Worm (Caenorhabditis elegans) whole organism, early embryonic: ENCODE data around the gene C08B6.8.

ENCODE experiments used
- B0310.2 ChIP-seq: sonication (generic microtip); optimal IDR thresholded peaks from 2 replicates; lab custom pipeline; 2016; ENCODE audit warnings: mild to moderate bottlenecking, missing genetic modification characterization, missing compliant biosample characterization
- F13C5.2 ChIP-seq: sonication (generic microtip); optimal IDR thresholded peaks from 2 replicates; lab custom pipeline; 2017; ENCODE audit warnings: mild to moderate bottlenecking, missing genetic modification characterization, inconsistent platforms, missing compliant biosample characterization
- aly-1 ChIP-seq: sonication (generic microtip); optimal IDR thresholded peaks from 2 replicates; lab custom pipeline; 2016; ENCODE audit warnings: missing genetic modification characterization, missing compliant biosample characterization
- ama-1 ChIP-seq: fragments of 150-350 bp; optimal IDR thresholded peaks from 2 replicates; lab custom pipeline; 2014
- ceh-13 ChIP-seq: fragments of 200-800 bp; sonication (Bioruptor generic); optimal IDR thresholded peaks from 2 replicates; lab custom pipeline; 2018; ENCODE audit warnings: mild to moderate bottlenecking, missing genetic modification characterization, missing compliant biosample characterization
- ceh-36 ChIP-seq: sonication (generic microtip); optimal IDR thresholded peaks from 2 replicates; lab custom pipeline; 2016; ENCODE audit warnings: missing genetic modification characterization, inconsistent platforms, missing compliant biosample characterization
- ets-7 ChIP-seq: sonication (generic microtip); optimal IDR thresholded peaks from 2 replicates; lab custom pipeline; 2016; ENCODE audit warnings: missing genotype, missing genetic modification characterization, missing compliant biosample characterization
- flt-1 ChIP-seq: fragments of 200-800 bp; sonication (Bioruptor generic); IDR thresholded peaks from 2 replicates; pipeline ENCODE4 v1.3.6; 2022; ENCODE audit warnings: missing genetic modification characterization, missing compliant biosample characterization
- hmbx-1 ChIP-seq: sonication (generic microtip); optimal IDR thresholded peaks from 2 replicates; lab custom pipeline; 2016; ENCODE audit warnings: mild to moderate bottlenecking, missing genetic modification characterization, missing compliant biosample characterization
- hmg-4 ChIP-seq: fragments of 200-800 bp; sonication (Bioruptor generic); optimal IDR thresholded peaks from 2 replicates; lab custom pipeline; 2018; ENCODE audit warnings: mild to moderate bottlenecking, missing genetic modification characterization, missing compliant biosample characterization
- hnd-1 ChIP-seq: sonication (generic microtip); optimal IDR thresholded peaks from 2 replicates; lab custom pipeline; 2016; ENCODE audit warnings: missing genetic modification characterization, missing compliant biosample characterization
- pes-1 ChIP-seq: fragments of 200-800 bp; sonication (Bioruptor generic); IDR thresholded peaks from 2 replicates; pipeline ENCODE4 v1.3.6; 2022; ENCODE audit warnings: missing genetic modification reagents, missing genetic modification characterization, missing compliant biosample characterization
- scrt-1 ChIP-seq: fragments of 200-800 bp; sonication (Bioruptor generic); IDR thresholded peaks from 2 replicates; pipeline ENCODE4 v1.3.6; 2022; ENCODE audit warnings: missing genetic modification characterization, missing compliant biosample characterization
- sea-1 ChIP-seq: fragments of 200-800 bp; sonication (Bioruptor generic); conservative IDR thresholded peaks from 2 replicates; pipeline ENCODE4 v1.3.6; 2022; ENCODE audit warnings: missing genetic modification characterization, missing compliant biosample characterization
- tbx-11 ChIP-seq: fragments of 200-800 bp; sonication (Bioruptor generic); IDR thresholded peaks from 2 replicates; pipeline ENCODE4 v1.3.6; 2022; ENCODE audit warnings: missing genetic modification characterization, missing compliant biosample characterization
- tbx-37 ChIP-seq: fragments of 200-800 bp; sonication (Bioruptor generic); conservative IDR thresholded peaks from 2 replicates; pipeline ENCODE4 v1.3.6; 2022; ENCODE audit warnings: missing genetic modification reagents, missing genetic modification characterization, missing compliant biosample characterization
- tra-4 ChIP-seq: sonication (generic microtip); optimal IDR thresholded peaks from 2 replicates; lab custom pipeline; 2017; ENCODE audit warnings: missing genetic modification characterization, missing compliant biosample characterization

The C08B6.8 gene

DNA sequence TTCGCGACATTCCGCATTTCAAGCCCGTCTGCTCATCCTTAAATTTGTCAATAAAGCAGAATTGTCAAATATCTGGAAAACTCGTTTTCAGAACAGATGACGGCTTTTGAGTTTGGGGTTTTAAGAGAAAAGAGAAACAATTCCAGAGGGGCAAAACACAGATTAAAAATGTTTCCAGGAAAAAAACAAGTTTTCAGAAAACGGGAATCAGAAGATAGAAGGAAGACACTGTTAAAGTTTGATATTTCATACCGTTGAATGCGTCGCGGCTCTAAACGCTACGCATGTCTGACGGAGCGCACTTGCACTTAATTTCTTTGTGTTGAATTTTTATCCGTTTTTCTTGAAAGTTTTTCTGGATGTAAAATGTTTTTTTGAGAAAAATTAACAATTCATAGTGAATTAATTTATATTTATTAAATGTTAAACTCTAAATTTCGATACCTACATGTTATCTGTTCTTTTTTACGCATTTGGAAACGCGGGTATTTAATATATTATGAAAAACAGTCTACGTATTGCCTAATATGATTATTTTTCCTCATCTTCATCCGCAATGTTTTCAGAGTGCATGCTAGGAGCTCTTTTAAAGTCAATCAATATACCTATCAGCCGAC lies at the start of gene C08B6.8, which contains the start of the genes C08B6.18 and wdr-20:
Gene C08B6.8, plus strand, starts transcription at position 567 of the 617 bp plus-strand sequence.
Gene C08B6.18, minus strand, starts transcription at position 51 of the 617 bp plus-strand sequence.
Gene wdr-20, minus strand, starts transcription at position 82 of the 617 bp plus-strand sequence.
- TF ChIP-seq tra-4 (tag; lab: Kevin White, UChicago) (no peak), B0310.2 (no peak), aly-1 (no peak), ets-7 (tag; lab: Kevin White, UChicago) (no peak), sea-1 (GFP tag; lab: Robert Waterston, UW) (no peak)

DNA sequence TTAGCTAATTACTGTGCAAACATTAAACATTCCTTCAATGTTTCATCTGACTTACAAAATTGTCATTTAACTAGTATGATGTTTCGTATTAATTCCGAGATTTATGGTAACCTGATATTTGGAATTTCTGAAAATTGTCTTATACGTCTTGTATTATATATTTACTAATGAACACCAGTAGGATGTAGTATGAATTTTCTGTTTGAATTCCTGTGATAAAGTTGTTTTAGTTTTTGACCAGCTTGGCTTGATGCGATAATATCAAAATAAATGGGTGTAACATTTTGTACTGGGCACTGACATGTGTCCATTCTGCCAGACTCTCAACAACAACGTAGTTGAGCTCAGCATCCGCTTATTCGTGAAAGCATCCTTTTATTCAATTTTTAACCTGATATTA lies 49.6 kb upstream of the C08B6.8 start, which contains the start of gene R04B5.6:
Gene R04B5.6, plus strand, starts transcription at position 301 of the 400 bp plus-strand sequence.
- TF ChIP-seq ets-7 (tag; lab: Kevin White, UChicago) (no peak), tbx-11 (GFP tag; lab: Robert Waterston, UW) (no peak), F13C5.2 (no peak), hnd-1 (no peak), flt-1 (GFP tag; lab: Robert Waterston, UW) (no peak), tbx-37 (GFP tag; lab: Robert Waterston, UW) (no peak), aly-1 (no peak), hmbx-1 (tag; lab: Kevin White, UChicago) (no peak), pes-1 (GFP tag; lab: Robert Waterston, UW) (no peak), sea-1 (GFP tag; lab: Robert Waterston, UW) (no peak), B0310.2 (no peak), tra-4 (tag; lab: Kevin White, UChicago) (no peak), ceh-13 (GFP tag; lab: Kevin White, UChicago) (no peak), scrt-1 (no peak), hmg-4 (no peak), ama-1 (no peak), ceh-36 (tag; lab: Kevin White, UChicago) (no peak)

DNA sequence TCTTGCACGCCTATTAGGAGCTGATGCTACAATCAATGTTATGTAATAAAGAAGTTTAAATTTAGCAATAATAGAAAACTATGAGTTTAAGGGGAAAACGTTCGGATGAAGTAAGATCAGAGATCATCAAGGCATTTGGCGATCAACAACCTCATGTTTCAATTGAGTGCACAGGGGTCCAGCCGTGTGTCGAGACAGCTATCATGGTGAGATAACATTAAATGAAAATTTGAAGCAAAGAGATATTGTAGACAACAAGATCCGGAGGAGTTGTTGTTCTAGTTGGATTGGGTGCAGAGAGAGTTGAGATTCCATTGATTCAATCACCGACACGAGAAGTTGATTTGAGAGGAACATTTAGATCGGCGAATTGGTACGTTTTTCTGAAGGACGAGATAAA lies 48.3 kb upstream of the C08B6.8 start:
- TF ChIP-seq hmbx-1 (tag; lab: Kevin White, UChicago) = no peak
- TF ChIP-seq hmg-4 = no peak
- no peak for TF ChIP-seq ets-7 (tag; lab: Kevin White, UChicago)
- TF ChIP-seq hnd-1 = no peak
- TF ChIP-seq ceh-36 (tag; lab: Kevin White, UChicago) = no peak
- no peak for TF ChIP-seq tbx-11 (GFP tag; lab: Robert Waterston, UW)
- no peak for TF ChIP-seq tbx-37 (GFP tag; lab: Robert Waterston, UW)
- TF ChIP-seq pes-1 (GFP tag; lab: Robert Waterston, UW) = no peak
- TF ChIP-seq aly-1 = no peak

DNA sequence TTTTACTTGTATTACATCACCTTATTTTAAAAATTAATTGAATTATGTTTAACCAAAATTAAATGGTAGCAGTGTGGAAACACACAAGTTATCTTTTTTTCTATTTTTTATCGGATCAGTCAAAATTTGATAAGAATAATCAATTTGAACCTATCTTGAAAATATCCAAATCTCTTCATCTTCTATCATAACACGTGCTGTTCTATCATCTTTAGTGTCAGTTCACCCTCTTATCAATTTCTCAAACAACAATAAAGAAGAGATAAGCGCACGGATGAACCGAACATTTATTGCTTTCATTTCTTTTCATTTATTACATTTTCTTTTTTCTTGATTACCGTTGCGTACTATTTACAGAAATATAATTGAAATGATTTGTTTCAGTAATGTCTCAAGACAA lies 47.3 kb upstream of the C08B6.8 start, which contains the start of gene R04B5.5:
Gene R04B5.5, plus strand, starts transcription at position 378 of the 400 bp plus-strand sequence.
- TF ChIP-seq B0310.2 = no peak
- TF ChIP-seq hnd-1 = no peak
- TF ChIP-seq hmbx-1 (tag; lab: Kevin White, UChicago) = no peak
- TF ChIP-seq ceh-13 (GFP tag; lab: Kevin White, UChicago) = no peak
- TF ChIP-seq sea-1 (GFP tag; lab: Robert Waterston, UW) = no peak
- TF ChIP-seq flt-1 (GFP tag; lab: Robert Waterston, UW) = no peak
- no peak for TF ChIP-seq tra-4 (tag; lab: Kevin White, UChicago)
- TF ChIP-seq ets-7 (tag; lab: Kevin White, UChicago) = no peak
- TF ChIP-seq ceh-36 (tag; lab: Kevin White, UChicago) = no peak
- no peak for TF ChIP-seq ama-1

DNA sequence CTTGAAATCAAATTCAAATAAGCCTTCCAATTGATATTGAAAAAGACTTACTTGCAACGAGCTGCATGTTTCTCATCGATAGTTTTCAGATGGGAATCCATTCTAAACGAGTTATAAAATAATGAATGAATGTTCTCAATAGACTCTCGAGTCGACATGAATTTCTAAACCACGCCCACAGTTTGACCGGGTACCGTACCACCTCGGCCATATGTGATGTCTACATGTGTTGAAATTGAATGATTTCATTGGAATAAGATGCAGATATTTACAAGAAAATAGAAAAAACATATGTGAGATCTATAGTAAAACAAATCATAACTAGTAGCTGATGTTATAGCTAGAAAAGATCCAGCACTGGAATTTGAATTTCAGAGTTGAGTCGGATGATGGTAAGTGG lies 44.0 kb upstream of the C08B6.8 start, which contains the start of gene R04B5.7:
Gene R04B5.7, minus strand, starts transcription at position 101 of the 400 bp plus-strand sequence.
- no peak for TF ChIP-seq ceh-36 (tag; lab: Kevin White, UChicago)
- no peak for TF ChIP-seq tbx-37 (GFP tag; lab: Robert Waterston, UW)
- TF ChIP-seq hmg-4 = no peak
- no peak for TF ChIP-seq flt-1 (GFP tag; lab: Robert Waterston, UW)
- TF ChIP-seq ets-7 (tag; lab: Kevin White, UChicago) = no peak
- no peak for TF ChIP-seq tra-4 (tag; lab: Kevin White, UChicago)
- TF ChIP-seq pes-1 (GFP tag; lab: Robert Waterston, UW) = no peak
- TF ChIP-seq aly-1 = no peak
- TF ChIP-seq hmbx-1 (tag; lab: Kevin White, UChicago) = no peak
- TF ChIP-seq ceh-13 (GFP tag; lab: Kevin White, UChicago) = no peak
- TF ChIP-seq tbx-11 (GFP tag; lab: Robert Waterston, UW) = no peak
- TF ChIP-seq hnd-1 = no peak
- TF ChIP-seq sea-1 (GFP tag; lab: Robert Waterston, UW) = no peak
- TF ChIP-seq F13C5.2 = no peak
- no peak for TF ChIP-seq scrt-1
- TF ChIP-seq B0310.2 = no peak
- TF ChIP-seq ama-1 = no peak

DNA sequence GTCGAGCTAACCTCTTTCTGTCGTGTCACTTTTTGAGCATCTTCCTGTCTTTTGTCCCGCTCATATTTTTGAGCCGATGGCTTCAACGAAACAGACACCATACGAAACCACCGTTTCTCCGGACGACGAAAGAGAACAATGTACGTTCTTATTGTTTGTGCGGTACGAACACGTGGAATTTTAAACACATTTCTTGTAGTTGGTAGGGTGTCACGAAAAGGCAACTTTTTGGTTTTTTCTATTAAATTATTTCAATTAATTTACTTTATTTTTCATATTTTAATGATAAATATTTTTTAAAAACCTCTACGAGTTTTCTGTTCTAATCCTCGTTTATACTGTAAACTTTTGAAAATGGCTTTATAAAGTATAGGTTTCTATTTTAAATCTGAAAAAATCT lies 43.3 kb upstream of the C08B6.8 start, which contains the start of gene R04B5.11:
Gene R04B5.11, minus strand, starts transcription at position 101 of the 400 bp plus-strand sequence.
- TF ChIP-seq flt-1 (GFP tag; lab: Robert Waterston, UW) = no peak
- no peak for TF ChIP-seq pes-1 (GFP tag; lab: Robert Waterston, UW)
- TF ChIP-seq hmg-4 = no peak
- no peak for TF ChIP-seq hmbx-1 (tag; lab: Kevin White, UChicago)
- no peak for TF ChIP-seq scrt-1
- TF ChIP-seq sea-1 (GFP tag; lab: Robert Waterston, UW) = no peak
- TF ChIP-seq F13C5.2 = no peak
- no peak for TF ChIP-seq tra-4 (tag; lab: Kevin White, UChicago)
- TF ChIP-seq tbx-37 (GFP tag; lab: Robert Waterston, UW) = no peak
- no peak for TF ChIP-seq tbx-11 (GFP tag; lab: Robert Waterston, UW)
- TF ChIP-seq ets-7 (tag; lab: Kevin White, UChicago) = no peak
- TF ChIP-seq ceh-36 (tag; lab: Kevin White, UChicago) = no peak
- TF ChIP-seq aly-1 = no peak
- no peak for TF ChIP-seq ama-1
- TF ChIP-seq hnd-1 = no peak
- no peak for TF ChIP-seq B0310.2
- TF ChIP-seq ceh-13 (GFP tag; lab: Kevin White, UChicago) = no peak

DNA sequence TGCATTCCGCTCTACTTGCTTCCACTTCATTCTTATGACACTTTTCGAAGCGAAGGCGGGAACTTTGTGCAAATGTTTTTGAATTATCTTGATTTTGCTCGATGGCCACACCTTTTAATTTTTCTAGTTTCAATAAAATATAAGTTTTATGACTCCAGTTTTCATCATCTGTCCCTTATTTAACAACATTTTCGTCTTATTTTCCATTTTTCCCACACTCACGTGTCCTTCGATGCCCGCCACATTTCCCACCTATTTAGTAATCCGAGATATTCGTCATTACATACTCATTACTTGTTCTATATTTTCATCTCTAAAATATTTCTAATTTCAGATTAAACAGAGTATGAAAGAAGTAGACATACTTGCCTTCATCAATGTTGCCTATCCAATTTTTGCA lies 40.1 kb upstream of the C08B6.8 start, which contains the start of gene srd-49:
Gene srd-49, plus strand, starts transcription at position 301 of the 400 bp plus-strand sequence.
- TF ChIP-seq B0310.2 (no peak), ama-1 (no peak), pes-1 (GFP tag; lab: Robert Waterston, UW) (no peak), sea-1 (GFP tag; lab: Robert Waterston, UW) (no peak), tbx-11 (GFP tag; lab: Robert Waterston, UW) (no peak), scrt-1 (no peak)
